Worm (Caenorhabditis elegans): ENCODE results near the gene srj-54.

Gene srj-54

ce11 chrV:2864899-2865298, 5.3 kb upstream of the srj-54 start, which contains the start of gene srh-240:
srh-240 (plus strand) TSS chrV:2865199.
- no peak for TF ChIP-seq flt-1 (GFP tag; IDR thresholded peaks at IDR 0.05)
- TF ChIP-seq ceh-13 (GFP tag; optimal IDR thresholded peaks at IDR 0.05) = no peak
- TF ChIP-seq sea-1 (GFP tag; conservative IDR thresholded peaks at IDR 0.05) = no peak
- no peak for TF ChIP-seq tra-4 (tag; optimal IDR thresholded peaks at IDR 0.05)
- TF ChIP-seq B0310.2 (tag; optimal IDR thresholded peaks at IDR 0.05) = no peak
- no peak for TF ChIP-seq ama-1 (optimal IDR thresholded peaks at IDR 0.05)
- TF ChIP-seq aly-1 (tag; optimal IDR thresholded peaks at IDR 0.05) = no peak
- no peak for TF ChIP-seq hmbx-1 (tag; optimal IDR thresholded peaks at IDR 0.05)
- TF ChIP-seq pes-1 (GFP tag; IDR thresholded peaks at IDR 0.05) = no peak
- TF ChIP-seq ets-7 (tag; optimal IDR thresholded peaks at IDR 0.05) = no peak
- no peak for TF ChIP-seq tbx-37 (GFP tag; conservative IDR thresholded peaks at IDR 0.05)
- no peak for TF ChIP-seq tbx-11 (GFP tag; IDR thresholded peaks at IDR 0.05)
- TF ChIP-seq ceh-36 (tag; optimal IDR thresholded peaks at IDR 0.05) = no peak
- no peak for TF ChIP-seq hnd-1 (tag; optimal IDR thresholded peaks at IDR 0.05)
- TF ChIP-seq F13C5.2 (tag; optimal IDR thresholded peaks at IDR 0.05) = no peak

DNA sequence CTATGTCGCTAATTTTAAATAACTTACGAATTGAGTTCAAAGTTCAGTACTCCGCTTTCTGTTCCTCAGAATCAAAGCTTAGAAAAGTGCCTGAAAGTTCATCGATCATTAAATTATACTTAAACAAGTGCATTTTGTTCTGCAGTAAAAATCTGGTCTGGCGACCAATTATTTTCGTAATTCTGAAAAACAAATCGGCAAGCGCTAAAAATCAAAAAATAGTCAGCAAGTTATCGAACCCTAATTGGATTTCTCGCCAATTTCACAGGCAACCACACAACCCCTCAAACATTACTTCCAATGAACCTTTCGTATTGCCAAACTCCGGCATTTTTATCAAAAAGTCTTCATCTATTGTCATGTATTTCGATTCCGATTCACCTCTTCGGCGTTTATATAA, 3.4 kb upstream of the srj-54 start, which contains the start of gene srh-272:
Gene srh-272 (plus strand): TSS at position 301 of the 400 bp plus-strand sequence.
- no peak for TF ChIP-seq pes-1 (GFP tag; IDR thresholded peaks at IDR 0.05)
- TF ChIP-seq ama-1 (optimal IDR thresholded peaks at IDR 0.05) = no peak
- TF ChIP-seq F13C5.2 (tag; optimal IDR thresholded peaks at IDR 0.05) = no peak
- TF ChIP-seq ceh-36 (tag; optimal IDR thresholded peaks at IDR 0.05) = no peak
- TF ChIP-seq tbx-11 (GFP tag; IDR thresholded peaks at IDR 0.05) = no peak
- TF ChIP-seq scrt-1 (GFP tag; IDR thresholded peaks at IDR 0.05) = no peak
- no peak for TF ChIP-seq ceh-13 (GFP tag; optimal IDR thresholded peaks at IDR 0.05)
- TF ChIP-seq flt-1 (GFP tag; IDR thresholded peaks at IDR 0.05) = no peak
- TF ChIP-seq tbx-37 (GFP tag; conservative IDR thresholded peaks at IDR 0.05) = no peak

DNA sequence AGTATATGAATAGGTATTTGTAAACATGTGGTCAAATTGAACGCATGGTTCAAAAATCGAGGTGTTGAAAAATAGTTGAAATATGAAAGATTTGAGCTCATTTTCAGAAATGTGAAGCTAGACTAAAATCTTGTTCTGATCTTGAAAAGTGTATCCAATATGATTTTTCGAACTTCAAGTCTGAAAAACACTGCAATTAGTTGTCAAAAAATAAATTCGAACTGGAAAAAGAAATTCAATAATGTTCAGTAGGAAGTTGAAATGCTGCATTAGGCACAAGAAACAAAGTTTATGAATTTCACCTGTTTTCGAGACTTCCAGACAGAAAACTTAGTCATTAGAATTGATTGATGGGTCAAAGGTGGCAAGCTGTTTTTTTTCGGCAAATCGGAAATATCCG, 1.9 kb upstream of the srj-54 start, which contains the start of gene srh-270:
Gene srh-270 (minus strand): TSS at position 101 of the 400 bp plus-strand sequence.
- TF ChIP-seq hmbx-1 (tag; optimal IDR thresholded peaks at IDR 0.05) (no peak), hnd-1 (tag; optimal IDR thresholded peaks at IDR 0.05) (no peak)

DNA sequence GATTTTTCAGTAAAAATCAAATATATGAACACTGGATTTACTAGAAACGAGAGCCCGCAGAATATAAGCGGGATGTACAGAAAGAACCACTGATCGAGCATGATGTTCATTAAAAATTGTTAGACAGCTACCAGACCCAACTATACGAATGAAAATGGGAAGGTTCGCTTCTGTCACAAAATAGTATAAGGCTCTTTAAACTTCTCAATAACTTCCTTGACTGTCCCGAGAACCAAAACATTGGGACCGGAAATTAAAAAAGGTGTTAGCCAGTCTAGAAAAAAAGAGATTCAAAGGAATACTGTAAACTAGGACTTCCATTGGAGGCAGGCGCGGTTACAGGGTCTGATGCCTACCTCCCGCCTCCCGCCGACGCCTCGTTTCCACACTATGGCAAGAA, 1.8 kb downstream of the srj-54 start, which contains the start of gene srj-55:
Gene srj-55 (minus strand): TSS at position 101 of the 400 bp plus-strand sequence.
- TF ChIP-seq ets-7 (tag; optimal IDR thresholded peaks at IDR 0.05) = no peak
- TF ChIP-seq aly-1 (tag; optimal IDR thresholded peaks at IDR 0.05) = no peak
- no peak for TF ChIP-seq ama-1 (optimal IDR thresholded peaks at IDR 0.05)
- no peak for TF ChIP-seq F13C5.2 (tag; optimal IDR thresholded peaks at IDR 0.05)
- TF ChIP-seq B0310.2 (tag; optimal IDR thresholded peaks at IDR 0.05) = no peak
- TF ChIP-seq tbx-11 (GFP tag; IDR thresholded peaks at IDR 0.05) = no peak
- no peak for TF ChIP-seq hnd-1 (tag; optimal IDR thresholded peaks at IDR 0.05)
- no peak for TF ChIP-seq sea-1 (GFP tag; conservative IDR thresholded peaks at IDR 0.05)
- TF ChIP-seq ceh-36 (tag; optimal IDR thresholded peaks at IDR 0.05) = no peak
- TF ChIP-seq tbx-37 (GFP tag; conservative IDR thresholded peaks at IDR 0.05) = no peak
- TF ChIP-seq flt-1 (GFP tag; IDR thresholded peaks at IDR 0.05) = no peak

DNA sequence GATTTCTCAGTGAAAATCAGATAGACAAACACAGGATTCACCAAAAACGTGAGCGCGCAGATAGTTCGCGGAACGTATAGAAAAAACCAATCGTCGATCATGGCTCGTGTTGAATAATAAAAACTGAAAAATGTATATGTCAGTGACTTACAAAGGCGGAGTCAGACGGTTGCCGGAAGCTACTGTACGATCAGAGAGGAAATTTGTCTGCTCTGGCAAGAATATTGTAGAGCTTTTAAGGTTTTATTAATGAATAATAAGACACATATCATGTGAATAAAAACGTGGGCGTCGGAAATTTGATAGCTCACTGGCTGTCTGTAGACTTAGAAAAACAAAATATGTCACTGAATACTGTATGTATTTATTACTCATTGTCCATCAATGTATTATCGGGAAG, 4.2 kb downstream of the srj-54 start, which contains the start of gene srj-57:
Gene srj-57 (minus strand): TSS at position 101 of the 400 bp plus-strand sequence.
- TF ChIP-seq B0310.2 (tag; optimal IDR thresholded peaks at IDR 0.05) (no peak), tbx-37 (GFP tag; conservative IDR thresholded peaks at IDR 0.05) (no peak), hmg-4 (GFP tag; optimal IDR thresholded peaks at IDR 0.05) (no peak), hnd-1 (tag; optimal IDR thresholded peaks at IDR 0.05) (no peak), ets-7 (tag; optimal IDR thresholded peaks at IDR 0.05) (no peak), flt-1 (GFP tag; IDR thresholded peaks at IDR 0.05) (no peak), sea-1 (GFP tag; conservative IDR thresholded peaks at IDR 0.05) (no peak), pes-1 (GFP tag; IDR thresholded peaks at IDR 0.05) (no peak), scrt-1 (GFP tag; IDR thresholded peaks at IDR 0.05) (no peak), tbx-11 (GFP tag; IDR thresholded peaks at IDR 0.05) (no peak), ama-1 (optimal IDR thresholded peaks at IDR 0.05) (no peak), aly-1 (tag; optimal IDR thresholded peaks at IDR 0.05) (no peak), F13C5.2 (tag; optimal IDR thresholded peaks at IDR 0.05) (no peak), hmbx-1 (tag; optimal IDR thresholded peaks at IDR 0.05) (no peak), tra-4 (tag; optimal IDR thresholded peaks at IDR 0.05) (no peak), ceh-36 (tag; optimal IDR thresholded peaks at IDR 0.05) (no peak), ceh-13 (GFP tag; optimal IDR thresholded peaks at IDR 0.05) (no peak)

DNA sequence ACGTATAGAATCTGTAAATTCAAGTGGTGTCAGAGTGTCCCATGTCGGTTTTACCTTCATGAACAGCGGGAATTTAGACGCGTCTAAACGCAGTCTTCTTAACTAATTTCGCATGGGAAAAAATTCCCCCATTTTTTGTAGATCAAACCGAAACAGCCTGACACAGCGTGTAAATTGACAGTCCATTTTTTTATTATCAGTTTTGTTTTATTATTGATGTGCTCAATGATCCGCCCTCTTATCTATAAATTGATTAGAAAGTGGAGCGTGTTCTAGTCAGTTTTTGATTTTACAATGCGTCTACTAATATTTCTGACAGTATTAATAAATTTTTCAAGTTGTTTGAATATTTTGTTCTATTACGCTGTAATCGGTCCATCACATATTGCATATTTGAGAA, 10.6 kb downstream of the srj-54 start, which contains the start of gene ugt-53:
Gene ugt-53 (plus strand): TSS at position 273 of the 400 bp plus-strand sequence.
- TF ChIP-seq tbx-11 (GFP tag; IDR thresholded peaks at IDR 0.05) (no peak), ceh-36 (tag; optimal IDR thresholded peaks at IDR 0.05) (no peak), flt-1 (GFP tag; IDR thresholded peaks at IDR 0.05) (no peak), sea-1 (GFP tag; conservative IDR thresholded peaks at IDR 0.05) (no peak), tbx-37 (GFP tag; conservative IDR thresholded peaks at IDR 0.05) (no peak), aly-1 (tag; optimal IDR thresholded peaks at IDR 0.05) (no peak), B0310.2 (tag; optimal IDR thresholded peaks at IDR 0.05) (no peak), pes-1 (GFP tag; IDR thresholded peaks at IDR 0.05) (no peak), F13C5.2 (tag; optimal IDR thresholded peaks at IDR 0.05) (no peak), scrt-1 (GFP tag; IDR thresholded peaks at IDR 0.05) (no peak), ets-7 (tag; optimal IDR thresholded peaks at IDR 0.05) (no peak), hnd-1 (tag; optimal IDR thresholded peaks at IDR 0.05) (no peak), ama-1 (optimal IDR thresholded peaks at IDR 0.05) (no peak), tra-4 (tag; optimal IDR thresholded peaks at IDR 0.05) (no peak), hmg-4 (GFP tag; optimal IDR thresholded peaks at IDR 0.05) (no peak), ceh-13 (GFP tag; optimal IDR thresholded peaks at IDR 0.05) (no peak), hmbx-1 (tag; optimal IDR thresholded peaks at IDR 0.05) (no peak)

DNA sequence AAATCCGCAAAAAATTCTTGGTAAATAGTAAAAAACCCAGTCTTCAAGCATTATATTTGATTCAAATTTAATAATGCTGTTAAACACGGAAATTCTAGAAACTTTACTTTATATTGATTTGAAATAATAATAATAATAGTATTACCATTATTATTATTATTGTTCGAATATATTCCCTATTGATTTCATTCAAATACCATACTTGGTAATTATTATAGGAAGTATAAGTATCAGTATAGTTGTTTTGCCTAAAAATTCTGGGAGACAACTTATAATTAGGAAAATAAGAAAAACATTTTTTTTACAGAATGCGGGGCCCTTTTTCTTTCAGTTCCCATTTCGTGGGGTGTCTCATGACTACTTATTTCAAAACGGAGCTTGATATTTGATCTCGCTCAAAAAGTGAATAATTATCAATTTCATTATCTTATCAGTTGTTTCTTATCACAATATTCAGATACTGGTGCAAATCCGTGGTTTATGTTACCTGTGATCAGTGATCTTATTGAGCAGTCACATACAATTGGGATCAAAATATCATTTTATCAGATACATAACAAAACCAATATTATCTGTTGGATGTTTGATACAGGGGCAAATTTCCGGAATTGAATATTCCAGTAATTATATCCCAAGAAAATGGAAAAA, 11.2 kb downstream of the srj-54 start, which contains the start of gene srj-49:
Gene srj-49 (minus strand): TSS at position 51 of the 648 bp plus-strand sequence.
- TF ChIP-seq B0310.2 (tag; optimal IDR thresholded peaks at IDR 0.05) (no peak), aly-1 (tag; optimal IDR thresholded peaks at IDR 0.05) (no peak), hmg-4 (GFP tag; optimal IDR thresholded peaks at IDR 0.05) (no peak), tbx-11 (GFP tag; IDR thresholded peaks at IDR 0.05) (no peak)

Data from whole organism, early embryonic.